Fruit fly (Drosophila melanogaster): ENCODE measurements around the gene CG6179.

CG6179 gene

dm6 chrX:18379791-18380190 is at the start of gene CG6179, which contains the start of gene por (continued):
- TF ChIP-seq pfk (GFP tag; optimal IDR thresholded peaks at IDR 0.05) (no peak), Taf1 (GFP tag; IDR thresholded peaks at IDR 0.05) (no peak), ro (GFP tag; IDR thresholded peaks at IDR 0.05) (no peak), CG8089 (GFP tag; optimal IDR thresholded peaks at IDR 0.05) (no peak), Optix (GFP tag; IDR thresholded peaks at IDR 0.05) (no peak), CG6854 (GFP tag; optimal IDR thresholded peaks at IDR 0.05) (no peak), row (GFP tag; IDR thresholded peaks at IDR 0.05) (peak; percentile 64), eyg (GFP tag; optimal IDR thresholded peaks at IDR 0.05) (no peak), CG31365 (tag; optimal IDR thresholded peaks at IDR 0.05) (no peak), Med (GFP tag) (peak; percentile 26), Atf-2 (GFP tag; optimal IDR thresholded peaks at IDR 0.05) (no peak), CG7987 (GFP tag; optimal IDR thresholded peaks at IDR 0.05) (no peak), CG2712 (tag; optimal IDR thresholded peaks at IDR 0.05) (no peak), BEAF-32 (GFP tag; optimal IDR thresholded peaks at IDR 0.05) (peak; percentile 29), mam (GFP tag; optimal IDR thresholded peaks at IDR 0.05) (no peak), lbe (GFP tag; optimal IDR thresholded peaks at IDR 0.05) (no peak), cad (GFP tag; optimal IDR thresholded peaks at IDR 0.05) (no peak), insv (GFP tag; optimal IDR thresholded peaks at IDR 0.05) (no peak), Six4 (GFP tag; optimal IDR thresholded peaks at IDR 0.05) (no peak), Nf-YB (GFP tag; optimal IDR thresholded peaks at IDR 0.05) (no peak), sens (GFP tag) (peak; percentile 50), ara (GFP tag; IDR thresholded peaks at IDR 0.05) (no peak), exex (tag; optimal IDR thresholded peaks at IDR 0.05) (no peak), trem (tag; optimal IDR thresholded peaks at IDR 0.05) (peak; percentile 31), YL-1 (GFP tag; optimal IDR thresholded peaks at IDR 0.05) (peak; percentile 45), CG4617 (GFP tag; optimal IDR thresholded peaks at IDR 0.05; ENCODE audit: borderline replicate concordance) (peak; percentile 22), tll (GFP tag; optimal IDR thresholded peaks at IDR 0.05) (no peak), jing (GFP tag; optimal IDR thresholded peaks at IDR 0.05) (no peak), CG4282 (GFP tag; optimal IDR thresholded peaks at IDR 0.05) (no peak), CG18262 (tag; optimal IDR thresholded peaks at IDR 0.05) (no peak), bbx (GFP tag; IDR thresholded peaks at IDR 0.05; ENCODE audit: partially characterized antibody) (no peak), Mad (GFP tag; optimal IDR thresholded peaks at IDR 0.05) (no peak), CG10654 (GFP tag; optimal IDR thresholded peaks at IDR 0.05) (no peak), ewg (GFP tag; optimal IDR thresholded peaks at IDR 0.05) (no peak), gfzf (GFP tag; optimal IDR thresholded peaks at IDR 0.05) (peak; percentile 70), nmo (GFP tag; optimal IDR thresholded peaks at IDR 0.05) (peak; percentile 28), Stat92E (GFP tag; optimal IDR thresholded peaks at IDR 0.05) (no peak), sob (GFP tag; IDR thresholded peaks at IDR 0.05) (no peak), phol (tag; optimal IDR thresholded peaks at IDR 0.05) (peak; percentile 11), Drgx (GFP tag; IDR thresholded peaks at IDR 0.05) (no peak), emc (GFP tag; optimal IDR thresholded peaks at IDR 0.05) (no peak), Bgb (GFP tag; IDR thresholded peaks at IDR 0.05; ENCODE audit: partially characterized antibody) (no peak), so (GFP tag; IDR thresholded peaks at IDR 0.05) (no peak), CG15269 (tag; optimal IDR thresholded peaks at IDR 0.05) (no peak), gt (GFP tag; IDR thresholded peaks at IDR 0.05) (no peak), Fer3 (tag; optimal IDR thresholded peaks at IDR 0.05) (no peak), prd (optimal IDR thresholded peaks at IDR 0.05) (no peak), prd (GFP tag; IDR thresholded peaks at IDR 0.05) (no peak), gsb (GFP tag; IDR thresholded peaks at IDR 0.05) (no peak), CG11085 (GFP tag; IDR thresholded peaks at IDR 0.05) (no peak), vnd (GFP tag; IDR thresholded peaks at IDR 0.05; ENCODE audit: partially characterized antibody) (no peak), CG5953 (GFP tag; IDR thresholded peaks at IDR 0.05) (no peak)
